Fruit fly (Drosophila melanogaster): ENCODE results near the gene Npc2d.

The Npc2d gene

dm6 chr3R:10100498-10101196 is 44.8 kb upstream of the Npc2d start (continued):
- no peak for TF ChIP-seq tx (GFP tag; optimal IDR thresholded peaks at IDR 0.05)
- TF ChIP-seq Rfx (GFP tag; IDR thresholded peaks at IDR 0.05), result peak; percentile 80
- TF ChIP-seq lmd (GFP tag; IDR thresholded peaks at IDR 0.05), result peak; percentile 33; the same call in 1 of the 2 replicates
- no peak for TF ChIP-seq oc (tag; optimal IDR thresholded peaks at IDR 0.05)
- TF ChIP-seq Dad (GFP tag; optimal IDR thresholded peaks at IDR 0.05), result no peak
- no peak for TF ChIP-seq CG11398 (GFP tag; optimal IDR thresholded peaks at IDR 0.05)
- no peak for TF ChIP-seq CG8924 (tag; optimal IDR thresholded peaks at IDR 0.05)
- TF ChIP-seq emc (GFP tag; optimal IDR thresholded peaks at IDR 0.05), result no peak
- TF ChIP-seq esg (GFP tag; conservative IDR thresholded peaks at IDR 0.05), result no peak
- peak; percentile 62 for TF ChIP-seq ERR (GFP tag; optimal IDR thresholded peaks at IDR 0.05)
- peak; percentile 5 for TF ChIP-seq CG6683 (GFP tag; optimal IDR thresholded peaks at IDR 0.05)
- TF ChIP-seq cas (GFP tag; IDR thresholded peaks at IDR 0.05), result no peak
- no peak for TF ChIP-seq kni (GFP tag; optimal IDR thresholded peaks at IDR 0.05)
- TF ChIP-seq Myb (GFP tag; optimal IDR thresholded peaks at IDR 0.05), result peak; percentile 99
- no peak for TF ChIP-seq corto (GFP tag; optimal IDR thresholded peaks at IDR 0.05)
- no peak for TF ChIP-seq CG31224 (GFP tag; IDR thresholded peaks at IDR 0.05)
- no peak for TF ChIP-seq CG9727 (GFP tag; optimal IDR thresholded peaks at IDR 0.05)
- no peak for TF ChIP-seq dmrt11E (tag; optimal IDR thresholded peaks at IDR 0.05)
- TF ChIP-seq CG15601 (tag; optimal IDR thresholded peaks at IDR 0.05), result no peak
- no peak for TF ChIP-seq Dref (GFP tag; IDR thresholded peaks at IDR 0.05)
- no peak for TF ChIP-seq cato (GFP tag; optimal IDR thresholded peaks at IDR 0.05; ENCODE audit: borderline replicate concordance)
- TF ChIP-seq CG18262 (tag; optimal IDR thresholded peaks at IDR 0.05), result peak; percentile 4
- TF ChIP-seq CG10267 (tag; optimal IDR thresholded peaks at IDR 0.05), result no peak
- peak; percentile 3 for TF ChIP-seq CG13424 (tag; optimal IDR thresholded peaks at IDR 0.05)
- no peak for TF ChIP-seq Doc2 (GFP tag; IDR thresholded peaks at IDR 0.05)
- no peak for TF ChIP-seq sim (GFP tag; IDR thresholded peaks at IDR 0.05)
- no peak for TF ChIP-seq cg (GFP tag; optimal IDR thresholded peaks at IDR 0.05)
- TF ChIP-seq jumu (GFP tag; optimal IDR thresholded peaks at IDR 0.05), result no peak
- no peak for TF ChIP-seq cwo (GFP tag; optimal IDR thresholded peaks at IDR 0.05)
- TF ChIP-seq zfh1 (GFP tag; IDR thresholded peaks at IDR 0.05), result 0 out of 3 replicates have a peak, but pooled peaks have one; percentile 55
- TF ChIP-seq Gug (GFP tag; IDR thresholded peaks at IDR 0.05), result peak; percentile 28; the same call in 1 of the 4 replicates
- TF ChIP-seq unc-4 (GFP tag; IDR thresholded peaks at IDR 0.05; ENCODE audit: partially characterized antibody), result no peak
- TF ChIP-seq CG4820 (GFP tag; optimal IDR thresholded peaks at IDR 0.05), result peak; percentile 8
- no peak for TF ChIP-seq C15 (GFP tag; IDR thresholded peaks at IDR 0.05)
- TF ChIP-seq CG30403 (GFP tag; optimal IDR thresholded peaks at IDR 0.05), result peak; percentile 18
- no peak for TF ChIP-seq CG2202 (tag; optimal IDR thresholded peaks at IDR 0.05)
- no peak for TF ChIP-seq CG33213 (GFP tag; optimal IDR thresholded peaks at IDR 0.05)
- TF ChIP-seq CG4854 (GFP tag; optimal IDR thresholded peaks at IDR 0.05), result no peak
- no peak for TF ChIP-seq D (optimal IDR thresholded peaks at IDR 0.05)
- TF ChIP-seq D (GFP tag; optimal IDR thresholded peaks at IDR 0.05), result no peak
- no peak for TF ChIP-seq CG3281 (GFP tag; optimal IDR thresholded peaks at IDR 0.05)
- peak; percentile 9 for TF ChIP-seq CG12942 (GFP tag; optimal IDR thresholded peaks at IDR 0.05)
- no peak for TF ChIP-seq CG8359 (GFP tag; optimal IDR thresholded peaks at IDR 0.05; ENCODE audit: borderline replicate concordance)
- no peak for TF ChIP-seq CG12104 (GFP tag; optimal IDR thresholded peaks at IDR 0.05)
- no peak for TF ChIP-seq CG13123 (GFP tag; optimal IDR thresholded peaks at IDR 0.05)
- no peak for TF ChIP-seq lola (GFP tag; optimal IDR thresholded peaks at IDR 0.05)
- TF ChIP-seq Usf (GFP tag; optimal IDR thresholded peaks at IDR 0.05), result no peak
- no peak for TF ChIP-seq CG31441 (GFP tag; IDR thresholded peaks at IDR 0.05)
- peak; percentile 18 for TF ChIP-seq nau (GFP tag; optimal IDR thresholded peaks at IDR 0.05)
- TF ChIP-seq Hr78 (GFP tag; optimal IDR thresholded peaks at IDR 0.05), result no peak
